Fruit fly (Drosophila melanogaster) whole organism, embryonic: ENCODE measurements around the gene RpL35.

Experiments used
- B-H1 ChIP-seq: fragments of 200-800 bp; sonication (Bioruptor generic); IDR thresholded peaks from 3 replicates; pipeline ENCODE4 v1.3.6; 2022; ENCODE audit warnings: missing biosample characterization, missing genetic modification characterization
- Bdp1 ChIP-seq: fragments of 200-800 bp; sonication (Bioruptor generic); optimal IDR thresholded peaks from 3 replicates; lab custom pipeline; 2016; ENCODE audit warnings: missing biosample characterization, missing genetic modification characterization
- CG10274 ChIP-seq: fragments of 200-800 bp; sonication (Bioruptor generic); optimal IDR thresholded peaks from 3 replicates; lab custom pipeline; 2017; ENCODE audit warnings: missing biosample characterization, mild to moderate bottlenecking, missing genetic modification characterization
- CG12219 ChIP-seq: fragments of 200-800 bp; sonication (Bioruptor generic); optimal IDR thresholded peaks from 3 replicates; lab custom pipeline; 2018; ENCODE audit warnings: missing biosample characterization, mild to moderate bottlenecking, missing genetic modification characterization
- CG14441 ChIP-seq: fragments of 200-800 bp; sonication (Bioruptor generic); IDR thresholded peaks from 2 replicates; pipeline ENCODE4 v1.3.6; 2022; ENCODE audit warnings: missing biosample characterization, missing genetic modification characterization
- CG15073 ChIP-seq: fragments of 200-800 bp; sonication (Bioruptor generic); optimal IDR thresholded peaks from 2 replicates; lab custom pipeline; 2016; ENCODE audit warnings: missing biosample characterization, missing genetic modification characterization
- CG1529 ChIP-seq: fragments of 200-800 bp; sonication (Bioruptor generic); optimal IDR thresholded peaks from 3 replicates; lab custom pipeline; 2018; ENCODE audit warnings: missing biosample characterization, missing genetic modification characterization
- CG15601 ChIP-seq: fragments of 200-800 bp; sonication (Bioruptor generic); optimal IDR thresholded peaks from 3 replicates; lab custom pipeline; 2019; ENCODE audit warnings: missing biosample characterization, mild to moderate bottlenecking, missing genetic modification characterization, moderate library complexity
- CG16813 ChIP-seq: fragments of 200-800 bp; sonication (Bioruptor generic); IDR thresholded peaks from 3 replicates; pipeline ENCODE4 v1.3.6; 2022; ENCODE audit warnings: missing biosample characterization, missing genetic modification characterization; ENCODE audit not compliant: partially characterized antibody
- CG17186 ChIP-seq: fragments of 200-800 bp; sonication (Bioruptor generic); optimal IDR thresholded peaks from 3 replicates; lab custom pipeline; 2017; ENCODE audit warnings: missing biosample characterization, missing genetic modification reagents, missing genetic modification characterization
- CG17385 ChIP-seq: fragments of 200-800 bp; sonication (Bioruptor generic); optimal IDR thresholded peaks from 3 replicates; lab custom pipeline; 2018; ENCODE audit warnings: missing biosample characterization, mild to moderate bottlenecking, missing genetic modification characterization
- CG2199 ChIP-seq: fragments of 200-800 bp; sonication (Bioruptor generic); IDR thresholded peaks from 3 replicates; pipeline ENCODE4 v1.3.6; 2022; ENCODE audit warnings: missing biosample characterization, missing genetic modification characterization
- CG2202 ChIP-seq: fragments of 200-800 bp; sonication (Bioruptor generic); optimal IDR thresholded peaks from 2 replicates; lab custom pipeline; 2018; ENCODE audit warnings: missing biosample characterization, mild to moderate bottlenecking, missing genetic modification characterization
- CG2875 ChIP-seq: fragments of 200-800 bp; sonication (Bioruptor generic); optimal IDR thresholded peaks from 2 replicates; lab custom pipeline; 2017; ENCODE audit warnings: missing biosample characterization, mild to moderate bottlenecking, missing genetic modification characterization, missing genetic modification reagents
- CG2889 ChIP-seq: fragments of 200-800 bp; sonication (Bioruptor generic); IDR thresholded peaks from 3 replicates; pipeline ENCODE4 v1.3.6; 2022; ENCODE audit warnings: missing biosample characterization, missing genetic modification characterization
- CG33557 ChIP-seq: fragments of 200-800 bp; sonication (Bioruptor generic); optimal IDR thresholded peaks from 2 replicates; lab custom pipeline; 2019; ENCODE audit warnings: missing biosample characterization, mild to moderate bottlenecking, missing genetic modification characterization, moderate library complexity
- CG42726 ChIP-seq: fragments of 200-800 bp; sonication (Bioruptor generic); IDR thresholded peaks from 2 replicates; pipeline ENCODE4 v1.3.6; 2022; ENCODE audit warnings: missing biosample characterization, missing genetic modification characterization; ENCODE audit not compliant: partially characterized antibody
- CG4854 ChIP-seq: fragments of 200-800 bp; sonication (Bioruptor generic); optimal IDR thresholded peaks from 2 replicates; lab custom pipeline; 2016; ENCODE audit warnings: missing biosample characterization, missing genetic modification characterization, inconsistent platforms
- CG5953 ChIP-seq: fragments of 200-800 bp; sonication (Bioruptor generic); IDR thresholded peaks from 2 replicates; pipeline ENCODE4 v1.3.6; 2022; ENCODE audit warnings: missing biosample characterization, missing genetic modification characterization
- CG7271 ChIP-seq: fragments of 200-800 bp; sonication (Bioruptor generic); optimal IDR thresholded peaks from 2 replicates; lab custom pipeline; 2018; ENCODE audit warnings: missing biosample characterization, mild to moderate bottlenecking, missing genetic modification characterization, moderate library complexity
- CG7357 ChIP-seq: fragments of 200-800 bp; sonication (Bioruptor generic); IDR thresholded peaks from 3 replicates; pipeline ENCODE4 v1.3.6; 2022; ENCODE audit warnings: missing biosample characterization, missing genetic modification characterization
- CG7372 ChIP-seq: fragments of 200-800 bp; sonication (Bioruptor generic); IDR thresholded peaks from 2 replicates; pipeline ENCODE4 v1.3.6; 2022; ENCODE audit warnings: missing biosample characterization, missing genetic modification characterization
- CG8388 ChIP-seq: fragments of 200-800 bp; sonication (Bioruptor generic); optimal IDR thresholded peaks from 2 replicates; lab custom pipeline; 2019; ENCODE audit warnings: missing biosample characterization, mild to moderate bottlenecking, missing genetic modification characterization, moderate library complexity
- CG9215 ChIP-seq: fragments of 200-800 bp; sonication (Bioruptor generic); IDR thresholded peaks from 2 replicates; pipeline ENCODE4 v1.3.6; 2022; ENCODE audit warnings: missing biosample characterization, missing genetic modification characterization
- CTCF ChIP-seq: fragments of 200-800 bp; sonication (Bioruptor generic); optimal IDR thresholded peaks from 2 replicates; lab custom pipeline; 2017; ENCODE audit warnings: missing biosample characterization, mild to moderate bottlenecking, missing genetic modification characterization, moderate library complexity
- Camta ChIP-seq: fragments of 200-800 bp; sonication (Bioruptor generic); optimal IDR thresholded peaks from 2 replicates; lab custom pipeline; 2016; ENCODE audit warnings: missing biosample characterization, missing genetic modification characterization
- GATAe ChIP-seq: fragments of 200-800 bp; sonication (Bioruptor generic); conservative IDR thresholded peaks from 2 replicates; pipeline ENCODE4 v1.3.6; 2022; ENCODE audit warnings: missing biosample characterization, missing genetic modification characterization
- HLH3B ChIP-seq: fragments of 200-800 bp; sonication (Bioruptor generic); IDR thresholded peaks from 2 replicates; pipeline ENCODE4 v1.3.6; 2022; ENCODE audit warnings: missing biosample characterization, missing genetic modification characterization
- HmgZ ChIP-seq: fragments of 200-800 bp; sonication (Bioruptor generic); optimal IDR thresholded peaks from 2 replicates; lab custom pipeline; 2018; ENCODE audit warnings: missing biosample characterization, mild to moderate bottlenecking, missing genetic modification characterization
- Hr39 ChIP-seq: fragments of >200 bp; optimal IDR thresholded peaks from 2 replicates; lab custom pipeline; 2017
- Lhr ChIP-seq: fragments of 200-800 bp; sonication (Bioruptor generic); optimal IDR thresholded peaks from 3 replicates; lab custom pipeline; 2017; ENCODE audit warnings: mild to moderate bottlenecking, missing biosample characterization, missing genetic modification reagents, missing genetic modification characterization
- MESR4 ChIP-seq: fragments of 200-800 bp; sonication (Bioruptor generic); optimal IDR thresholded peaks from 2 replicates; lab custom pipeline; 2018; ENCODE audit warnings: missing biosample characterization, mild to moderate bottlenecking, missing genetic modification characterization, moderate library complexity
- Ptx1 ChIP-seq: fragments of 200-800 bp; sonication (Bioruptor generic); IDR thresholded peaks from 2 replicates; pipeline ENCODE4 v1.3.6; 2022; ENCODE audit warnings: missing biosample characterization, missing genetic modification characterization
- Rx ChIP-seq: fragments of 200-800 bp; sonication (Bioruptor generic); IDR thresholded peaks from 2 replicates; pipeline ENCODE4 v1.3.6; 2022; ENCODE audit warnings: missing biosample characterization, missing genetic modification characterization
- abd-A ChIP-seq: fragments of 200-800 bp; sonication (Bioruptor generic); optimal IDR thresholded peaks from 3 replicates; lab custom pipeline; 2019; ENCODE audit warnings: missing biosample characterization, mild to moderate bottlenecking, missing genetic modification characterization, moderate library complexity
- chn ChIP-seq: fragments of 200-800 bp; sonication (Bioruptor generic); optimal IDR thresholded peaks from 2 replicates; lab custom pipeline; 2016; ENCODE audit warnings: missing biosample characterization, missing genetic modification characterization
- dm ChIP-seq: fragments of 200-800 bp; sonication (Bioruptor generic); optimal IDR thresholded peaks from 3 replicates; lab custom pipeline; 2016; ENCODE audit warnings: missing biosample characterization, missing genetic modification characterization
- dmrt99B ChIP-seq: fragments of 200-800 bp; sonication (Bioruptor generic); optimal IDR thresholded peaks from 2 replicates; lab custom pipeline; 2018; ENCODE audit warnings: missing biosample characterization, mild to moderate bottlenecking, missing genetic modification characterization, moderate library complexity
- fd3F ChIP-seq: fragments of 200-800 bp; sonication (Bioruptor generic); optimal IDR thresholded peaks from 2 replicates; lab custom pipeline; 2018; ENCODE audit warnings: missing biosample characterization, mild to moderate bottlenecking, missing genetic modification characterization, moderate library complexity
- gcm ChIP-seq: fragments of 200-800 bp; sonication (Bioruptor generic); optimal IDR thresholded peaks from 2 replicates; lab custom pipeline; 2019; ENCODE audit warnings: missing biosample characterization, mild to moderate bottlenecking, missing genetic modification characterization, moderate library complexity
- gfzf ChIP-seq: fragments of 200-800 bp; sonication (Bioruptor generic); optimal IDR thresholded peaks from 2 replicates; lab custom pipeline; 2016; ENCODE audit warnings: missing biosample characterization, mild to moderate bottlenecking, missing genetic modification characterization, moderate library complexity
- kni ChIP-seq: fragments of 200-800 bp; sonication (Bioruptor generic); optimal IDR thresholded peaks from 3 replicates; lab custom pipeline; 2017; ENCODE audit warnings: mild to moderate bottlenecking, missing biosample characterization, missing genetic modification reagents, missing genetic modification characterization
- lilli ChIP-seq: fragments of 200-800 bp; sonication (Bioruptor generic); optimal IDR thresholded peaks from 3 replicates; lab custom pipeline; 2016; ENCODE audit warnings: missing biosample characterization, missing genetic modification characterization
- peb ChIP-seq: fragments of 200-800 bp; sonication (Bioruptor generic); IDR thresholded peaks from 2 replicates; pipeline ENCODE4 v1.3.6; 2022; ENCODE audit warnings: missing biosample characterization, missing genetic modification characterization
- pnt ChIP-seq: fragments of 200-800 bp; sonication (Bioruptor generic); optimal IDR thresholded peaks from 3 replicates; lab custom pipeline; 2016; ENCODE audit warnings: missing biosample characterization, missing genetic modification characterization
- psq ChIP-seq: fragments of 200-800 bp; sonication (Bioruptor generic); optimal IDR thresholded peaks from 2 replicates; lab custom pipeline; 2017; ENCODE audit warnings: missing biosample characterization, missing genetic modification characterization
- pum ChIP-seq: fragments of 200-800 bp; sonication (Bioruptor generic); optimal IDR thresholded peaks from 2 replicates; lab custom pipeline; 2016; ENCODE audit warnings: missing biosample characterization, missing genetic modification characterization
- slbo ChIP-seq: fragments of 200-800 bp; sonication (Bioruptor generic); IDR thresholded peaks from 2 replicates; pipeline ENCODE4 v1.3.6; 2022; ENCODE audit warnings: missing biosample characterization, missing genetic modification characterization
- tap ChIP-seq: fragments of 200-800 bp; optimal IDR thresholded peaks from 3 replicates; lab custom pipeline; 2019; ENCODE audit warnings: missing biosample characterization, mild to moderate bottlenecking, missing genetic modification characterization, moderate library complexity
- tio ChIP-seq: fragments of 200-800 bp; sonication (Bioruptor generic); optimal IDR thresholded peaks from 2 replicates; lab custom pipeline; 2017; ENCODE audit warnings: missing biosample characterization, missing genetic modification characterization, inconsistent platforms

Gene RpL35

dm6 chrX:5677400-5678177 is 5.4 kb downstream of the RpL35 start (continued):
- TF ChIP-seq CG16813 (GFP tag; lab: Robert Waterston, UW): no peak
- peak; percentile 96 for TF ChIP-seq CG2202 (tag; lab: Kevin White, UChicago)
- peak; percentile 30; the same call in 1 of the 2 replicates for TF ChIP-seq Ptx1 (GFP tag; lab: Robert Waterston, UW)
- TF ChIP-seq chn: peak; percentile 71
- TF ChIP-seq Lhr: peak; percentile 95
- peak; percentile 95 for TF ChIP-seq CG1529 (GFP tag; lab: Kevin White, UChicago)
- TF ChIP-seq kni: peak; percentile 99
- TF ChIP-seq slbo (GFP tag; lab: Robert Waterston, UW): peak; percentile 46; the same call in 1 of the 2 replicates
- peak; percentile 48; the same call in 1 of the 3 replicates for TF ChIP-seq CG7357 (GFP tag; lab: Robert Waterston, UW)
- TF ChIP-seq pum: peak; percentile 84
- TF ChIP-seq CG33557 (GFP tag; lab: Kevin White, UChicago): peak; percentile 98
- peak; percentile 94 for TF ChIP-seq fd3F (GFP tag; lab: Kevin White, UChicago)
- peak; percentile 89 for TF ChIP-seq HLH3B (GFP tag; lab: Robert Waterston, UW)
- peak; percentile 80 for TF ChIP-seq abd-A (tag; lab: Kevin White, UChicago)
- TF ChIP-seq tap (tag; lab: Kevin White, UChicago): peak; percentile 87
- TF ChIP-seq Bdp1 (GFP tag; lab: Kevin White, UChicago): peak; percentile 87
- no peak for TF ChIP-seq CG2889 (GFP tag; lab: Robert Waterston, UW)
- TF ChIP-seq dmrt99B: peak; percentile 89
- TF ChIP-seq CG17385 (GFP tag; lab: Kevin White, UChicago): peak; percentile 88
- peak; percentile 23 for TF ChIP-seq gfzf (GFP tag; lab: Kevin White, UChicago)
- TF ChIP-seq CG2875 (GFP tag; lab: Kevin White, UChicago): peak; percentile 97
- TF ChIP-seq MESR4 (GFP tag; lab: Kevin White, UChicago): peak; percentile 23
- TF ChIP-seq gcm: peak; percentile 92
- no peak for TF ChIP-seq CG14441 (GFP tag; lab: Robert Waterston, UW)
- peak; percentile 84; the same call in 2 of the 3 replicates for TF ChIP-seq B-H1
- peak; percentile 95 for TF ChIP-seq Camta (GFP tag; lab: Kevin White, UChicago)
- TF ChIP-seq HmgZ (tag; lab: Kevin White, UChicago): peak; percentile 96
- TF ChIP-seq dm (GFP tag; lab: Kevin White, UChicago): peak; percentile 54
- peak; percentile 82 for TF ChIP-seq CG7271 (tag; lab: Kevin White, UChicago)
- TF ChIP-seq CG10274: peak; percentile 77
- TF ChIP-seq CG15601 (tag; lab: Kevin White, UChicago): peak; percentile 98
- TF ChIP-seq CG4854 (GFP tag; lab: Kevin White, UChicago): peak; percentile 93
- TF ChIP-seq CG17186 (GFP tag; lab: Kevin White, UChicago): peak; percentile 92
- TF ChIP-seq CG15073 (GFP tag; lab: Kevin White, UChicago): peak; percentile 61
- peak; percentile 90 for TF ChIP-seq CG12219 (GFP tag; lab: Kevin White, UChicago)
- TF ChIP-seq peb (GFP tag; lab: Robert Waterston, UW): peak; percentile 69
- no peak for TF ChIP-seq CG2199
- TF ChIP-seq Hr39 (lab: Kevin White, UChicago): no peak
- peak; percentile 57 for TF ChIP-seq CTCF (GFP tag; lab: Kevin White, UChicago)
- TF ChIP-seq pnt (GFP tag; lab: Kevin White, UChicago): peak; percentile 91
- peak; percentile 65 for TF ChIP-seq Rx (GFP tag; lab: Robert Waterston, UW)
- TF ChIP-seq CG7372 (GFP tag; lab: Robert Waterston, UW): peak; percentile 83
- peak; percentile 67 for TF ChIP-seq lilli (GFP tag; lab: Kevin White, UChicago)
- peak; percentile 76 for TF ChIP-seq psq (GFP tag; lab: Kevin White, UChicago)
- TF ChIP-seq tio: peak; percentile 89
- no peak for TF ChIP-seq CG42726 (GFP tag; lab: Robert Waterston, UW)
- TF ChIP-seq CG9215 (GFP tag; lab: Robert Waterston, UW): peak; percentile 15; the same call in 1 of the 2 replicates
- peak; percentile 91 for TF ChIP-seq CG5953 (GFP tag; lab: Robert Waterston, UW)
- TF ChIP-seq CG8388 (GFP tag; lab: Kevin White, UChicago): peak; percentile 76
- peak; percentile 66; the same call in 1 of the 2 replicates for TF ChIP-seq GATAe (GFP tag; lab: Robert Waterston, UW)
